Worm (Caenorhabditis elegans) whole organism, L1 larva: Measurements from ENCODE around the gene art-1.

Source experiments
- C04F5.9 ChIP-seq: sonication (generic microtip); optimal IDR thresholded peaks from 2 replicates; lab custom pipeline; 2016; ENCODE audit warnings: missing genetic modification characterization, missing compliant biosample characterization
- C34B4.2 ChIP-seq: sonication (generic microtip); optimal IDR thresholded peaks from 2 replicates; lab custom pipeline; 2017; ENCODE audit warnings: mild to moderate bottlenecking, missing genetic modification characterization, missing compliant biosample characterization
- F16B12.6 ChIP-seq: fragments of 150-350 bp; optimal IDR thresholded peaks from 2 replicates; lab custom pipeline; 2014; ENCODE audit warnings: missing biosample characterization, missing genetic modification characterization
- Y116A8C.19 ChIP-seq: sonication (generic microtip); optimal IDR thresholded peaks from 2 replicates; lab custom pipeline; 2016; ENCODE audit warnings: missing compliant biosample characterization, missing genetic modification characterization, borderline replicate concordance
- aha-1 ChIP-seq: fragments of 150-350 bp; optimal IDR thresholded peaks from 2 replicates; lab custom pipeline; 2014; ENCODE audit warnings: missing biosample characterization, missing genetic modification characterization
- ama-1 ChIP-seq: fragments of 150-350 bp; optimal IDR thresholded peaks from 2 replicates; lab custom pipeline; 2014
- blmp-1 ChIP-seq: fragments of 150-350 bp; optimal IDR thresholded peaks from 2 replicates; lab custom pipeline; 2014; ENCODE audit warnings: missing biosample characterization, missing genetic modification characterization
- ceh-8 ChIP-seq: fragments of 200-800 bp; sonication (Bioruptor generic); optimal IDR thresholded peaks from 2 replicates; lab custom pipeline; 2018; ENCODE audit warnings: mild to moderate bottlenecking, missing genetic modification characterization, moderate library complexity, missing compliant biosample characterization
- ceh-82 ChIP-seq, 3 experiments: fragments of 150-350 bp in 1 of 3; sonication (generic microtip) in 2 of 3; optimal IDR thresholded peaks; 2 replicates each; lab custom pipeline; 2014 to 2017; ENCODE audit warnings: missing biosample characterization in 3 of 3, missing genetic modification characterization in 3 of 3
- ceh-88 ChIP-seq: fragments of 200-800 bp; sonication (Bioruptor generic); IDR thresholded peaks from 2 replicates; pipeline ENCODE4 v1.3.6; 2022; ENCODE audit warnings: missing genetic modification characterization, missing compliant biosample characterization
- ceh-90 ChIP-seq: sonication (generic microtip); optimal IDR thresholded peaks from 2 replicates; lab custom pipeline; 2016; ENCODE audit warnings: missing genetic modification characterization, missing compliant biosample characterization
- ces-1 ChIP-seq: fragments of 150-350 bp; optimal IDR thresholded peaks from 2 replicates; lab custom pipeline; 2014; ENCODE audit warnings: missing biosample characterization, missing genetic modification reagents, missing genetic modification characterization
- dpl-1 ChIP-seq, 3 experiments: fragments of 150-350 bp in 2 of 3; sonication (generic microtip) in 1 of 3; optimal IDR thresholded peaks; 2 replicates each; lab custom pipeline; 2014 to 2017; ENCODE audit warnings: missing biosample characterization in 3 of 3, missing genetic modification characterization in 3 of 3, missing genetic modification reagents in 3 of 3
- dsc-1 ChIP-seq: sonication (generic microtip); optimal IDR thresholded peaks from 2 replicates; lab custom pipeline; 2016; ENCODE audit warnings: mild to moderate bottlenecking, missing genetic modification characterization, missing compliant biosample characterization
- efl-3 ChIP-seq: fragments of 200-800 bp; sonication (Bioruptor generic); optimal IDR thresholded peaks from 2 replicates; lab custom pipeline; 2018; ENCODE audit warnings: mild to moderate bottlenecking, missing genetic modification characterization, missing compliant biosample characterization
- elt-3 ChIP-seq, 6 experiments: fragments of 150-350 bp in 1 of 6; sonication (generic microtip); optimal IDR thresholded peaks; 2 replicates each; lab custom pipeline; 2017 to 2018; ENCODE audit warnings: missing biosample characterization in 6 of 6, missing genetic modification characterization in 6 of 6, inconsistent platforms in 1 of 6
- ets-5 ChIP-seq: fragments of 200-800 bp; sonication (Bioruptor generic); IDR thresholded peaks from 2 replicates; pipeline ENCODE4 v1.3.6; 2022; ENCODE audit warnings: missing genetic modification characterization, missing compliant biosample characterization
- fkh-10 ChIP-seq: sonication (generic microtip); optimal IDR thresholded peaks from 2 replicates; lab custom pipeline; 2017; ENCODE audit warnings: missing biosample characterization, missing genetic modification reagents, missing genetic modification characterization
- fkh-4 ChIP-seq: sonication (generic microtip); optimal IDR thresholded peaks from 2 replicates; lab custom pipeline; 2016; ENCODE audit warnings: missing compliant biosample characterization, missing genetic modification characterization, borderline replicate concordance
- fos-1 ChIP-seq: fragments of 150-350 bp; optimal IDR thresholded peaks from 2 replicates; lab custom pipeline; 2014; ENCODE audit warnings: missing biosample characterization, missing genetic modification characterization
- grh-1 ChIP-seq: fragments of 200-800 bp; sonication (Bioruptor generic); IDR thresholded peaks from 2 replicates; pipeline ENCODE4 v1.3.6; 2022; ENCODE audit warnings: missing genetic modification reagents, missing genetic modification characterization, missing compliant biosample characterization
- hlh-17 ChIP-seq: fragments of 200-800 bp; sonication (Bioruptor generic); optimal IDR thresholded peaks from 2 replicates; lab custom pipeline; 2018; ENCODE audit warnings: missing genetic modification characterization, mild to moderate bottlenecking, missing compliant biosample characterization, moderate library complexity, borderline replicate concordance
- hlh-4 ChIP-seq: sonication (generic microtip); optimal IDR thresholded peaks from 2 replicates; lab custom pipeline; 2016; ENCODE audit warnings: mild to moderate bottlenecking, missing genetic modification characterization, missing compliant biosample characterization
- hpl-2 ChIP-seq: fragments of 150-350 bp; optimal IDR thresholded peaks from 2 replicates; lab custom pipeline; 2014; ENCODE audit warnings: missing biosample characterization, missing genetic modification reagents, missing genetic modification characterization
- jun-1 ChIP-seq: fragments of 150-350 bp; optimal IDR thresholded peaks from 2 replicates; lab custom pipeline; 2014; ENCODE audit warnings: missing biosample characterization, missing genetic modification reagents, missing genetic modification characterization
- lin-13 ChIP-seq: fragments of 150-350 bp; optimal IDR thresholded peaks from 2 replicates; lab custom pipeline; 2014; ENCODE audit warnings: missing biosample characterization, missing genetic modification reagents, missing genetic modification characterization
- lin-14 ChIP-seq: fragments of 200-800 bp; sonication (Bioruptor generic); optimal IDR thresholded peaks from 2 replicates; lab custom pipeline; 2018; ENCODE audit warnings: mild to moderate bottlenecking, missing genetic modification characterization, moderate library complexity, missing compliant biosample characterization
- lin-35 ChIP-seq, 2 experiments: fragments of 150-350 bp; optimal IDR thresholded peaks; 2 replicates each; lab custom pipeline; 2014; ENCODE audit warnings: missing biosample characterization in 2 of 2, missing genetic modification characterization in 2 of 2, missing genetic modification reagents in 2 of 2
- lsy-2 ChIP-seq, 2 experiments: fragments of 150-350 bp; optimal IDR thresholded peaks; 2 replicates each; lab custom pipeline; 2014; ENCODE audit warnings: missing biosample characterization in 2 of 2, missing genetic modification characterization in 2 of 2
- mdl-1 ChIP-seq, 2 experiments: fragments of 150-350 bp; optimal IDR thresholded peaks; 2 replicates each; lab custom pipeline; 2014 to 2017; ENCODE audit warnings: missing biosample characterization in 2 of 2, missing genetic modification characterization in 2 of 2, inconsistent platforms in 1 of 2
- nhr-19 ChIP-seq: fragments of 200-800 bp; sonication (Bioruptor generic); conservative IDR thresholded peaks from 2 replicates; pipeline ENCODE4 v1.3.6; 2022; ENCODE audit warnings: missing genetic modification characterization, missing compliant biosample characterization
- nhr-20 ChIP-seq: sonication (generic microtip); optimal IDR thresholded peaks from 2 replicates; lab custom pipeline; 2016; ENCODE audit warnings: mild to moderate bottlenecking, missing genetic modification characterization, missing compliant biosample characterization
- nhr-237 ChIP-seq: fragments of 150-350 bp; optimal IDR thresholded peaks from 2 replicates; lab custom pipeline; 2014; ENCODE audit warnings: missing biosample characterization, missing genetic modification characterization
- nhr-28 ChIP-seq: fragments of 150-350 bp; optimal IDR thresholded peaks from 2 replicates; lab custom pipeline; 2014; ENCODE audit warnings: missing biosample characterization, missing genetic modification characterization
- nhr-47 ChIP-seq: sonication (generic microtip); optimal IDR thresholded peaks from 2 replicates; lab custom pipeline; 2016; ENCODE audit warnings: mild to moderate bottlenecking, missing genetic modification characterization, moderate library complexity, missing compliant biosample characterization
- nhr-76 ChIP-seq: sonication (generic microtip); optimal IDR thresholded peaks from 2 replicates; lab custom pipeline; 2017; ENCODE audit warnings: missing biosample characterization, missing genetic modification characterization
- nhr-77 ChIP-seq: fragments of 150-350 bp; optimal IDR thresholded peaks from 2 replicates; lab custom pipeline; 2014; ENCODE audit warnings: missing biosample characterization, missing genetic modification characterization
- pax-3 ChIP-seq: fragments of 200-800 bp; sonication (Bioruptor generic); optimal IDR thresholded peaks from 2 replicates; lab custom pipeline; 2018; ENCODE audit warnings: mild to moderate bottlenecking, missing genetic modification characterization, moderate library complexity, missing compliant biosample characterization
- rnt-1 ChIP-seq: sonication (generic microtip); optimal IDR thresholded peaks from 2 replicates; lab custom pipeline; 2016; ENCODE audit warnings: mild to moderate bottlenecking, missing genetic modification characterization, moderate library complexity, missing compliant biosample characterization
- skn-1 ChIP-seq: fragments of 150-350 bp; optimal IDR thresholded peaks from 2 replicates; lab custom pipeline; 2014; ENCODE audit warnings: missing biosample characterization, missing genetic modification characterization
- sox-4 ChIP-seq: sonication (generic microtip); optimal IDR thresholded peaks from 2 replicates; lab custom pipeline; 2016; ENCODE audit warnings: missing genetic modification characterization, missing compliant biosample characterization
- sptf-1 ChIP-seq: fragments of 150-350 bp; optimal IDR thresholded peaks from 2 replicates; lab custom pipeline; 2014; ENCODE audit warnings: missing biosample characterization, missing genetic modification characterization
- sup-37 ChIP-seq: fragments of 200-800 bp; sonication (Bioruptor generic); optimal IDR thresholded peaks from 2 replicates; lab custom pipeline; 2018; ENCODE audit warnings: mild to moderate bottlenecking, missing genetic modification characterization, missing compliant biosample characterization
- swsn-7 ChIP-seq: sonication (generic microtip); optimal IDR thresholded peaks from 2 replicates; lab custom pipeline; 2016; ENCODE audit warnings: missing genetic modification characterization, missing compliant biosample characterization
- tbx-2 ChIP-seq: sonication (generic microtip); optimal IDR thresholded peaks from 2 replicates; lab custom pipeline; 2016; ENCODE audit warnings: missing genetic modification characterization, missing compliant biosample characterization
- unc-62 ChIP-seq: fragments of 150-350 bp; optimal IDR thresholded peaks from 2 replicates; lab custom pipeline; 2014; ENCODE audit warnings: missing biosample characterization, missing genetic modification reagents, missing genetic modification characterization
- unc-86 ChIP-seq: sonication (generic microtip); optimal IDR thresholded peaks from 2 replicates; lab custom pipeline; 2016; ENCODE audit warnings: missing genetic modification characterization, missing compliant biosample characterization
- unc-98 ChIP-seq: fragments of 200-800 bp; sonication (Bioruptor generic); IDR thresholded peaks from 2 replicates; pipeline ENCODE4 v1.3.6; 2022; ENCODE audit warnings: missing genetic modification characterization, missing compliant biosample characterization
- ztf-4 ChIP-seq: fragments of 150-350 bp; optimal IDR thresholded peaks from 2 replicates; lab custom pipeline; 2014; ENCODE audit warnings: missing biosample characterization, missing genetic modification characterization

Gene art-1

ce11 chrII:6951250-6951806, 20.7 kb downstream of the art-1 start, which contains the start of the genes malt-1 and ceh-38 (continued):
- TF ChIP-seq lin-35 (GFP tag; optimal IDR thresholded peaks at IDR 0.05; lab: Kevin White, UChicago): peak; percentile 88 to 92
- TF ChIP-seq fos-1: peak; percentile 94
- peak; percentile 85 for TF ChIP-seq aha-1 (tag; lab: Kevin White, UChicago)
- TF ChIP-seq fkh-10: peak; percentile 84
- TF ChIP-seq swsn-7 (tag; lab: Kevin White, UChicago): peak; percentile 95
- TF ChIP-seq mdl-1 (tag; optimal IDR thresholded peaks at IDR 0.05; lab: Kevin White, UChicago): peak; percentile 77 to 97
- TF ChIP-seq blmp-1 (tag; lab: Kevin White, UChicago): peak; percentile 86

- no peak for TF ChIP-seq ces-1
- no peak for TF ChIP-seq lin-13 (GFP tag; lab: Kevin White, UChicago)
- no peak for TF ChIP-seq fkh-4 (tag; lab: Kevin White, UChicago)
- no peak for TF ChIP-seq nhr-237 (tag; lab: Kevin White, UChicago)
- no peak for TF ChIP-seq nhr-28 (tag; lab: Kevin White, UChicago)
- TF ChIP-seq lin-14 (GFP tag; lab: Kevin White, UChicago): peak; percentile 77
- no peak for TF ChIP-seq ama-1 (lab: Kevin White, UChicago)
- no peak for TF ChIP-seq grh-1
- peak; percentile 47 for TF ChIP-seq dsc-1 (tag; lab: Kevin White, UChicago)
- no peak for TF ChIP-seq aha-1 (tag; lab: Kevin White, UChicago)
- TF ChIP-seq F16B12.6 (tag; lab: Kevin White, UChicago): no peak
- TF ChIP-seq hlh-4 (tag; lab: Kevin White, UChicago): no peak
- no peak for TF ChIP-seq unc-62 (GFP tag; lab: Kevin White, UChicago)
- TF ChIP-seq fkh-10: no peak
- no peak for TF ChIP-seq elt-3 (tag; optimal IDR thresholded peaks at IDR 0.05; lab: Kevin White, UChicago)
- no peak for TF ChIP-seq nhr-76 (tag; lab: Kevin White, UChicago)
- no peak for TF ChIP-seq nhr-20 (tag; lab: Kevin White, UChicago)
- TF ChIP-seq ceh-8 (GFP tag; lab: Kevin White, UChicago): peak; percentile 61
- no peak for TF ChIP-seq sup-37 (GFP tag; lab: Kevin White, UChicago)
- TF ChIP-seq C04F5.9: peak; percentile 27
- TF ChIP-seq mdl-1 (tag; optimal IDR thresholded peaks at IDR 0.05; lab: Kevin White, UChicago): no peak
- TF ChIP-seq nhr-77 (tag; lab: Kevin White, UChicago): no peak
- TF ChIP-seq sptf-1 (tag; lab: Kevin White, UChicago): no peak
- no peak for TF ChIP-seq hpl-2 (GFP tag; lab: Kevin White, UChicago)
- TF ChIP-seq tbx-2: peak; percentile 25
- TF ChIP-seq C34B4.2: no peak
- peak; percentile 35 for TF ChIP-seq unc-86 (tag; lab: Kevin White, UChicago)
- TF ChIP-seq nhr-19 (GFP tag; lab: Robert Waterston, UW): no peak
- no peak for TF ChIP-seq pax-3 (tag; lab: Kevin White, UChicago)
- TF ChIP-seq ceh-90 (tag; lab: Kevin White, UChicago): no peak
- no peak for TF ChIP-seq ztf-4 (tag; lab: Kevin White, UChicago)
- TF ChIP-seq dpl-1 (GFP tag; optimal IDR thresholded peaks at IDR 0.05; lab: Kevin White, UChicago): no peak
- no peak for TF ChIP-seq ceh-88 (GFP tag; lab: Robert Waterston, UW)
- no peak for TF ChIP-seq hlh-17 (GFP tag; lab: Kevin White, UChicago)
- TF ChIP-seq Y116A8C.19 (tag; lab: Kevin White, UChicago): no peak
- TF ChIP-seq rnt-1 (tag; lab: Kevin White, UChicago): peak; percentile 23
- TF ChIP-seq jun-1: no peak
- TF ChIP-seq ceh-82 (tag; optimal IDR thresholded peaks at IDR 0.05; lab: Kevin White, UChicago): peak in 2 of 3 experiments; percentile 11 to 56
- TF ChIP-seq efl-3 (GFP tag; lab: Kevin White, UChicago): no peak
- no peak for TF ChIP-seq sox-4 (tag; lab: Kevin White, UChicago)
- TF ChIP-seq swsn-7 (tag; lab: Kevin White, UChicago): peak; percentile 33
- TF ChIP-seq unc-98 (GFP tag; lab: Robert Waterston, UW): no peak
- peak; percentile 52 for TF ChIP-seq nhr-47 (tag; lab: Kevin White, UChicago)
- TF ChIP-seq ets-5 (GFP tag; lab: Robert Waterston, UW): no peak
- TF ChIP-seq lsy-2 (tag; optimal IDR thresholded peaks at IDR 0.05; lab: Kevin White, UChicago): peak in 1 of 2 experiments; percentile 9
- TF ChIP-seq skn-1 (tag; lab: Kevin White, UChicago): peak; percentile 39
Measured at ce11 chrII:6943299-6944051, 28.6 kb downstream of the art-1 start.
